Worm (Caenorhabditis elegans): ENCODE data around the gene K01G5.8.

ce11 chrIII:10691019-10691418 lies 49.6 kb downstream of the K01G5.8 start, which contains the start of gene Y39A1A.17:
- TF ChIP-seq ces-1 (GFP tag; optimal IDR thresholded peaks at IDR 0.05), result no peak
- TF ChIP-seq snpc-4 (tag; optimal IDR thresholded peaks at IDR 0.05), result no peak
- TF ChIP-seq sptf-1 (tag; optimal IDR thresholded peaks at IDR 0.05), result no peak
- TF ChIP-seq elt-3 (tag; optimal IDR thresholded peaks at IDR 0.05), result no peak
- TF ChIP-seq ztf-11 (tag; optimal IDR thresholded peaks at IDR 0.05), result no peak
- no peak for TF ChIP-seq nhr-12 (tag; optimal IDR thresholded peaks at IDR 0.05)
- no peak for TF ChIP-seq pha-4 (tag; optimal IDR thresholded peaks at IDR 0.05)

All from whole organism, mixed stage, embryonic.